Fruit fly (Drosophila melanogaster): ENCODE measurements around the gene IFT57.
A peak's percentile ranks its signal among the peaks of the same experiment; 100 is the strongest.

The IFT57 gene

DNA sequence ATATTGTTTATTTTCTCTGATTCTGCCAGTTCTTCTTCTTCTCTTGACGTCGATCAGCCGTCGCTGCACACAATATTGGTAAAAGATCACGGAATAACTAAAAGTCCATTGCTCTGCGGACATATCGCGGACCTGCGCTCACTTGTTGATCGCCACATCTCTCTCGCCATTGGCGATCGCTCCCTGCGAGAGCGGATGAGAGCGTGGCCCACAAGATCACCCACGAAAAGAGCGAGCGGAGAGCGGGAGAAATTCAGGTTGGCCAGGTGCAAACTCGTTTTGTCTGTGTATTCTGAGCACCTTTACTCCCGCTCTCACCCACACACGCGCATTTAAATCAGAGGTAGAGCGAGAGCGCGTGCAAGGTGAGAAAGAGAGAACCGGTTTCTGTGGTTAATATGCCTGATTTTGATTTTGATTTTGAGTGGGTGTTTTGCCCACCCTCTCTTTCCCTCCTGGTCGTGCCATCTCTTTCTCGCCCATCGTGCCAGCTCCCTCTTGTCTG lies 50.1 kb downstream of the IFT57 start, which contains the start of gene sob (continued):
- TF ChIP-seq unc-4 (GFP tag; IDR thresholded peaks at IDR 0.05; ENCODE audit: partially characterized antibody) (peak; percentile 49; the same call in 1 of the 2 replicates), CG4820 (GFP tag; optimal IDR thresholded peaks at IDR 0.05) (no peak), croc (GFP tag; conservative IDR thresholded peaks at IDR 0.05) (no peak), CG9215 (GFP tag; IDR thresholded peaks at IDR 0.05) (no peak), gsb (GFP tag; IDR thresholded peaks at IDR 0.05) (no peak), Poxn (GFP tag; IDR thresholded peaks at IDR 0.05) (no peak), CG13287 (GFP tag; IDR thresholded peaks at IDR 0.05; ENCODE audit: partially characterized antibody) (peak; percentile 63), ac (GFP tag; optimal IDR thresholded peaks at IDR 0.05) (peak; percentile 52), lola (GFP tag; optimal IDR thresholded peaks at IDR 0.05) (no peak), CG14860 (GFP tag; IDR thresholded peaks at IDR 0.05; ENCODE audit: partially characterized antibody) (no peak), sr (GFP tag; IDR thresholded peaks at IDR 0.05) (peak; percentile 98), CG14667 (GFP tag; IDR thresholded peaks at IDR 0.05) (no peak), crc (GFP tag; optimal IDR thresholded peaks at IDR 0.05) (no peak), CG13894 (tag; optimal IDR thresholded peaks at IDR 0.05) (no peak), scrt (GFP tag; optimal IDR thresholded peaks at IDR 0.05) (no peak), CG11398 (GFP tag; optimal IDR thresholded peaks at IDR 0.05) (no peak), CG12744 (GFP tag; optimal IDR thresholded peaks at IDR 0.05) (no peak), Bdp1 (GFP tag; optimal IDR thresholded peaks at IDR 0.05) (no peak), inv (GFP tag; IDR thresholded peaks at IDR 0.05; ENCODE audit: partially characterized antibody) (0 out of 2 replicates have a peak, but pooled peaks have one; percentile 11), CG34422 (GFP tag; IDR thresholded peaks at IDR 0.05) (no peak), pum (GFP tag; optimal IDR thresholded peaks at IDR 0.05) (no peak), CG12104 (GFP tag; optimal IDR thresholded peaks at IDR 0.05) (no peak), CG15479 (GFP tag; optimal IDR thresholded peaks at IDR 0.05) (no peak), CG34376 (GFP tag; optimal IDR thresholded peaks at IDR 0.05) (no peak), CG3838 (GFP tag; optimal IDR thresholded peaks at IDR 0.05) (no peak), ewg (GFP tag; optimal IDR thresholded peaks at IDR 0.05) (no peak), CG16813 (GFP tag; IDR thresholded peaks at IDR 0.05; ENCODE audit: partially characterized antibody) (peak; percentile 33; the same call in 1 of the 3 replicates), CG6813 (GFP tag; optimal IDR thresholded peaks at IDR 0.05) (no peak)
